Worm (Caenorhabditis elegans): ENCODE results near the gene smex-2.

smex-2 gene

ce11 chrX:2039358-2039757 lies at the start of gene smex-2:
TSS of gene smex-2 (minus strand) at chrX:2039458.
- TF ChIP-seq nhr-111 (GFP tag; optimal IDR thresholded peaks at IDR 0.05) (no peak), D1046.2 (GFP tag; IDR thresholded peaks at IDR 0.05) (no peak), lin-1 (GFP tag; IDR thresholded peaks at IDR 0.05) (no peak), php-3 (GFP tag; IDR thresholded peaks at IDR 0.05) (no peak), duxl-1 (tag; optimal IDR thresholded peaks at IDR 0.05; ENCODE audit: poor library complexity) (no peak), tag-97 (GFP tag; IDR thresholded peaks at IDR 0.05) (no peak), snpc-4 (tag; optimal IDR thresholded peaks at IDR 0.05) (no peak), dpl-1 (GFP tag; optimal IDR thresholded peaks at IDR 0.05) (no peak), dmd-8 (GFP tag; IDR thresholded peaks at IDR 0.05) (no peak), nhr-237 (tag; optimal IDR thresholded peaks at IDR 0.05) (no peak), daf-16 (GFP tag; optimal IDR thresholded peaks at IDR 0.05) (no peak), daf-16 (tag; optimal IDR thresholded peaks at IDR 0.05) (no peak)

DNA sequence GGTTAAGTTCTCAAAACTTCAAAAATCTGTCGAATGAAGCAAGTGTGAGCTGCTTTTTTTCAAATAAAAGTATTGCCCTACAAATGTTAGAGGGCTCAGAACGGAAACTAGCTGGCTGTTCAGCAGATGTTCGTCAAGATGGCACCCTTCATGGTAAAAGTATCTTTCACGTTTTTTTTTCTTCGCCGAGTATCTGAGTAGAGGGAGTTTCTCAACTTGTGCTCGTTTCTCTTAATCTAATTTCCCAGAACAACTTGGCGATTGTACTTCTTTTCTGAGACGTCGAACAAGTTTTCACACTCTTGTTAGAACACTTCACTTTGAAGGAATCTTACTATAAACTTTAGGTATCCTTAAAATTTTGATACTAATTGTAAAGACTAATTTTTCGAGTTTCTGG lies 48.5 kb upstream of the smex-2 start:
- TF ChIP-seq ces-1 (GFP tag; optimal IDR thresholded peaks at IDR 0.05) (peak; percentile 52), nhr-77 (tag; optimal IDR thresholded peaks at IDR 0.05) (no peak), Y75B8A.6 (GFP tag; IDR thresholded peaks at IDR 0.05) (no peak), fkh-10 (GFP tag; optimal IDR thresholded peaks at IDR 0.05) (peak; percentile 62)

- TF ChIP-seq ceh-28 (tag; optimal IDR thresholded peaks at IDR 0.05) (no peak), tra-1 (GFP tag; IDR thresholded peaks at IDR 0.05) (no peak), madf-5 (GFP tag; IDR thresholded peaks at IDR 0.05) (no peak), mxl-2 (GFP tag; conservative IDR thresholded peaks at IDR 0.05) (no peak), ctbp-1 (GFP tag; IDR thresholded peaks at IDR 0.05) (no peak), set-16 (GFP tag; IDR thresholded peaks at IDR 0.05) (no peak), tag-97 (GFP tag; IDR thresholded peaks at IDR 0.05) (no peak), pqm-1 (tag; optimal IDR thresholded peaks at IDR 0.05) (no peak), nhr-11 (tag; optimal IDR thresholded peaks at IDR 0.05) (no peak), gei-8 (GFP tag; optimal IDR thresholded peaks at IDR 0.05) (no peak), daf-19 (GFP tag; conservative IDR thresholded peaks at IDR 0.05) (no peak), F10B5.3 (tag; optimal IDR thresholded peaks at IDR 0.05) (no peak)
Measured at ce11 chrX:2085494-2085893, 46.2 kb upstream of the smex-2 start.

- TF ChIP-seq lin-15B (tag; optimal IDR thresholded peaks at IDR 0.05), result no peak
- TF ChIP-seq aha-1 (tag), result peak; percentile 62
Measured at ce11 chrX:2084988-2085387, 45.7 kb upstream of the smex-2 start, which contains the start of gene F49H12.2. TSS of gene F49H12.2 (plus strand) at chrX:2085288.

DNA sequence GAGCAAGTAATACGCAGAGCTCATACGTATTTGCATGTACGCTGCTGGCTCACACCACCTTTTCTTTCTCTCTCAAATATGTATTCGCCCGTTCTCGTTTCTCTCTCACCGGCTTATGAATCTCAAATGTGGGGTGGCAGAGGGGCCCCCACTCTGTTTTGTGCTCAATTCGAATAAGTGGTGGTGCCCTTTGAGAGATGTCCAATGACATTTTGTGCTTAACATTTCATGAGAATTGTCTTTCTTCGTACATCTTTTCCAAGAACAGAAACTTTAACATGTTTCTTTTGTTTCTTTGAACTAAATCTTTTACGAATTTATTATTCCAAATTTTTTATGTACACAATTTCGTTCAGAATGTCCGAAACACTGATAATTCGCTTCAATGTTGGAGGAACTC lies 44.8 kb upstream of the smex-2 start, which contains the start of gene F49H12.3:
Gene F49H12.3, plus strand, starts transcription at position 357 of the 400 bp plus-strand sequence.
- peak; percentile 70 for TF ChIP-seq aha-1 (tag)
- TF ChIP-seq zag-1 (tag; optimal IDR thresholded peaks at IDR 0.05), result no peak

DNA sequence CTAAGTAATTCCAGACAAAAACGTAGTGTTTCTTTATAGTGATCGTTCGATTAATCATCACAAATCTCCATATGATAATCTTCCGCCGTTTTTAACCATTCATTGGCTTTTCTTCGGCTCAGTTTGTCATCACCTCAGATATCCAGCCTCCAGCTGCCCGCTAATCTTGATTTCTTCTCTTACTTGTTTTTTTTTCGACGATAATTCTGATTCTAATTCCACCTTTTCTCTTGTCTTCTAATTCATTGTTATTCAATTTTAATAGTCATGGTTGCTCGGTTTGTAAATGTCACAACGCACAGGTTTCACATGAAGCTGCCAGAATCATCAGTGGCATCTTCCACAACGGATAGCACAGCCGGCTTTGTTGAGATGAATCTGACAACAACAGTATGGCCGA lies 40.3 kb upstream of the smex-2 start, which contains the start of gene F49H12.4:
Gene F49H12.4, plus strand, starts transcription at position 301 of the 400 bp plus-strand sequence.
- TF ChIP-seq daf-12 (tag; optimal IDR thresholded peaks at IDR 0.05) (no peak), aha-1 (tag) (peak; percentile 44)

DNA sequence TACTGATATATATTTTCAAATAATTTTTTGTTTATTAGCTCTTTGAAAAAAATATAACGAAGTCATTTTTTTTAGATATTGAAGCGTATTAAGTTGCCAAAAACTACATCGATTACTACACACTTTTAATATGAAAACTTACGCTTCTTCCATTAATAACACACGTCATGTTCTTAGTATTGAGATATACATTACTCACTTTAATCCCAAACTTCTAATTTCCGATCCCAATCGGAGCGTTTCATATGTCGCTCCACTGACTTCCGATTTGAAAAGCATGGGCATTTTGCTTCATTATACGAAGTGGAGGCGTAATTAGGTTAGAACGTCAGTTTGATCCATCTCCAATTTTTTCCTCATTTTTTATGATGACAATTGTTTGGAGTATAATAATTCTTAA lies 39.6 kb upstream of the smex-2 start:
- TF ChIP-seq aha-1 (tag), result peak; percentile 89
- TF ChIP-seq daf-8 (GFP tag; IDR thresholded peaks at IDR 0.05), result no peak

All from whole organism, L4 larva.